Worm (Caenorhabditis elegans) whole organism, L1 larva: Measurements from ENCODE around the gene E02H4.7.

Source experiments
- C04F5.9 ChIP-seq: sonication (generic microtip); optimal IDR thresholded peaks from 2 replicates; lab custom pipeline; 2016; ENCODE audit warnings: missing genetic modification characterization, missing compliant biosample characterization
- C34B4.2 ChIP-seq: sonication (generic microtip); optimal IDR thresholded peaks from 2 replicates; lab custom pipeline; 2017; ENCODE audit warnings: mild to moderate bottlenecking, missing genetic modification characterization, missing compliant biosample characterization
- F16B12.6 ChIP-seq: fragments of 150-350 bp; optimal IDR thresholded peaks from 2 replicates; lab custom pipeline; 2014; ENCODE audit warnings: missing biosample characterization, missing genetic modification characterization
- Y116A8C.19 ChIP-seq: sonication (generic microtip); optimal IDR thresholded peaks from 2 replicates; lab custom pipeline; 2016; ENCODE audit warnings: missing compliant biosample characterization, missing genetic modification characterization, borderline replicate concordance
- ceh-8 ChIP-seq: fragments of 200-800 bp; sonication (Bioruptor generic); optimal IDR thresholded peaks from 2 replicates; lab custom pipeline; 2018; ENCODE audit warnings: mild to moderate bottlenecking, missing genetic modification characterization, moderate library complexity, missing compliant biosample characterization
- ceh-82 ChIP-seq, 3 experiments: fragments of 150-350 bp in 1 of 3; sonication (generic microtip) in 2 of 3; optimal IDR thresholded peaks; 2 replicates each; lab custom pipeline; 2014 to 2017; ENCODE audit warnings: missing biosample characterization in 3 of 3, missing genetic modification characterization in 3 of 3
- ceh-90 ChIP-seq: sonication (generic microtip); optimal IDR thresholded peaks from 2 replicates; lab custom pipeline; 2016; ENCODE audit warnings: missing genetic modification characterization, missing compliant biosample characterization
- ces-1 ChIP-seq: fragments of 150-350 bp; optimal IDR thresholded peaks from 2 replicates; lab custom pipeline; 2014; ENCODE audit warnings: missing biosample characterization, missing genetic modification reagents, missing genetic modification characterization
- dpl-1 ChIP-seq, 3 experiments: fragments of 150-350 bp in 2 of 3; sonication (generic microtip) in 1 of 3; optimal IDR thresholded peaks; 2 replicates each; lab custom pipeline; 2014 to 2017; ENCODE audit warnings: missing biosample characterization in 3 of 3, missing genetic modification characterization in 3 of 3, missing genetic modification reagents in 3 of 3
- efl-1 ChIP-seq, 4 experiments: fragments of 150-350 bp; optimal IDR thresholded peaks in 3 of 4; peaks in 1 of 4; 1 replicate in 1 of 4; 2 replicates in 3 of 4; lab custom pipeline; 2014; ENCODE audit warnings: missing biosample characterization in 2 of 4, missing genetic modification characterization in 2 of 4, missing genetic modification reagents in 2 of 4
- elt-3 ChIP-seq, 6 experiments: fragments of 150-350 bp in 1 of 6; sonication (generic microtip); optimal IDR thresholded peaks; 2 replicates each; lab custom pipeline; 2017 to 2018; ENCODE audit warnings: missing biosample characterization in 6 of 6, missing genetic modification characterization in 6 of 6, inconsistent platforms in 1 of 6
- fkh-8 ChIP-seq: sonication (generic microtip); optimal IDR thresholded peaks from 2 replicates; lab custom pipeline; 2016; ENCODE audit warnings: mild to moderate bottlenecking, missing genetic modification characterization, missing compliant biosample characterization
- hlh-4 ChIP-seq: sonication (generic microtip); optimal IDR thresholded peaks from 2 replicates; lab custom pipeline; 2016; ENCODE audit warnings: mild to moderate bottlenecking, missing genetic modification characterization, missing compliant biosample characterization
- hpl-2 ChIP-seq: fragments of 150-350 bp; optimal IDR thresholded peaks from 2 replicates; lab custom pipeline; 2014; ENCODE audit warnings: missing biosample characterization, missing genetic modification reagents, missing genetic modification characterization
- jun-1 ChIP-seq: fragments of 150-350 bp; optimal IDR thresholded peaks from 2 replicates; lab custom pipeline; 2014; ENCODE audit warnings: missing biosample characterization, missing genetic modification reagents, missing genetic modification characterization
- lin-14 ChIP-seq: fragments of 200-800 bp; sonication (Bioruptor generic); optimal IDR thresholded peaks from 2 replicates; lab custom pipeline; 2018; ENCODE audit warnings: mild to moderate bottlenecking, missing genetic modification characterization, moderate library complexity, missing compliant biosample characterization
- lsy-2 ChIP-seq, 2 experiments: fragments of 150-350 bp; optimal IDR thresholded peaks; 2 replicates each; lab custom pipeline; 2014; ENCODE audit warnings: missing biosample characterization in 2 of 2, missing genetic modification characterization in 2 of 2
- mdl-1 ChIP-seq, 2 experiments: fragments of 150-350 bp; optimal IDR thresholded peaks; 2 replicates each; lab custom pipeline; 2014 to 2017; ENCODE audit warnings: missing biosample characterization in 2 of 2, missing genetic modification characterization in 2 of 2, inconsistent platforms in 1 of 2
- mep-1 ChIP-seq: fragments of 150-350 bp; optimal IDR thresholded peaks from 2 replicates; lab custom pipeline; 2014; ENCODE audit warnings: missing biosample characterization, missing genetic modification characterization
- nhr-12 ChIP-seq: sonication (generic microtip); optimal IDR thresholded peaks from 2 replicates; lab custom pipeline; 2017; ENCODE audit warnings: missing biosample characterization, missing genetic modification characterization
- nhr-19 ChIP-seq: fragments of 200-800 bp; sonication (Bioruptor generic); conservative IDR thresholded peaks from 2 replicates; pipeline ENCODE4 v1.3.6; 2022; ENCODE audit warnings: missing genetic modification characterization, missing compliant biosample characterization
- nhr-20 ChIP-seq: sonication (generic microtip); optimal IDR thresholded peaks from 2 replicates; lab custom pipeline; 2016; ENCODE audit warnings: mild to moderate bottlenecking, missing genetic modification characterization, missing compliant biosample characterization
- nhr-28 ChIP-seq: fragments of 150-350 bp; optimal IDR thresholded peaks from 2 replicates; lab custom pipeline; 2014; ENCODE audit warnings: missing biosample characterization, missing genetic modification characterization
- nhr-71 ChIP-seq: sonication (generic microtip); optimal IDR thresholded peaks from 2 replicates; lab custom pipeline; 2016; ENCODE audit warnings: mild to moderate bottlenecking, missing genetic modification characterization, moderate library complexity, missing compliant biosample characterization
- nhr-76 ChIP-seq: sonication (generic microtip); optimal IDR thresholded peaks from 2 replicates; lab custom pipeline; 2017; ENCODE audit warnings: missing biosample characterization, missing genetic modification characterization
- nhr-77 ChIP-seq: fragments of 150-350 bp; optimal IDR thresholded peaks from 2 replicates; lab custom pipeline; 2014; ENCODE audit warnings: missing biosample characterization, missing genetic modification characterization
- nhr-85 ChIP-seq: sonication (generic microtip); peaks from one replicate; lab custom pipeline; 2016; ENCODE audit warnings: missing genetic modification characterization, inconsistent platforms, missing compliant biosample characterization
- pag-3 ChIP-seq: sonication (generic microtip); optimal IDR thresholded peaks from 2 replicates; lab custom pipeline; 2017; ENCODE audit warnings: missing genetic modification characterization, mild to moderate bottlenecking, missing compliant biosample characterization, antibody characterized with exemption, borderline replicate concordance; ENCODE audit not compliant: insufficient read depth
- rnt-1 ChIP-seq: sonication (generic microtip); optimal IDR thresholded peaks from 2 replicates; lab custom pipeline; 2016; ENCODE audit warnings: mild to moderate bottlenecking, missing genetic modification characterization, moderate library complexity, missing compliant biosample characterization
- snpc-4 ChIP-seq: fragments of 150-350 bp; optimal IDR thresholded peaks from 2 replicates; lab custom pipeline; 2014; ENCODE audit warnings: missing biosample characterization, missing genetic modification characterization
- snu-23 ChIP-seq: sonication (generic microtip); optimal IDR thresholded peaks from 2 replicates; lab custom pipeline; 2016; ENCODE audit warnings: missing genetic modification characterization, missing compliant biosample characterization
- sptf-1 ChIP-seq: fragments of 150-350 bp; optimal IDR thresholded peaks from 2 replicates; lab custom pipeline; 2014; ENCODE audit warnings: missing biosample characterization, missing genetic modification characterization
- sup-37 ChIP-seq: fragments of 200-800 bp; sonication (Bioruptor generic); optimal IDR thresholded peaks from 2 replicates; lab custom pipeline; 2018; ENCODE audit warnings: mild to moderate bottlenecking, missing genetic modification characterization, missing compliant biosample characterization
- swsn-7 ChIP-seq: sonication (generic microtip); optimal IDR thresholded peaks from 2 replicates; lab custom pipeline; 2016; ENCODE audit warnings: missing genetic modification characterization, missing compliant biosample characterization
- tbx-2 ChIP-seq: sonication (generic microtip); optimal IDR thresholded peaks from 2 replicates; lab custom pipeline; 2016; ENCODE audit warnings: missing genetic modification characterization, missing compliant biosample characterization
- unc-130 ChIP-seq: fragments of 150-350 bp; optimal IDR thresholded peaks from 2 replicates; lab custom pipeline; 2017; ENCODE audit warnings: missing biosample characterization, missing genetic modification characterization, inconsistent platforms
- unc-86 ChIP-seq: sonication (generic microtip); optimal IDR thresholded peaks from 2 replicates; lab custom pipeline; 2016; ENCODE audit warnings: missing genetic modification characterization, missing compliant biosample characterization
- unc-98 ChIP-seq: fragments of 200-800 bp; sonication (Bioruptor generic); IDR thresholded peaks from 2 replicates; pipeline ENCODE4 v1.3.6; 2022; ENCODE audit warnings: missing genetic modification characterization, missing compliant biosample characterization
- zag-1 ChIP-seq: fragments of 150-350 bp; optimal IDR thresholded peaks from 2 replicates; lab custom pipeline; 2014; ENCODE audit warnings: missing biosample characterization, missing genetic modification characterization

E02H4.7 gene

ce11 chrX:14252042-14252441, 4.0 kb upstream of the E02H4.7 start, which contains the start of gene E02H4.6:
TSS of gene E02H4.6 (minus strand) at chrX:14252142.
- TF ChIP-seq C04F5.9 (tag; lab: Kevin White, UChicago) (no peak), zag-1 (tag; lab: Kevin White, UChicago) (no peak), jun-1 (tag; lab: Kevin White, UChicago) (no peak), nhr-71 (tag; lab: Kevin White, UChicago) (no peak), swsn-7 (tag; lab: Kevin White, UChicago) (no peak), nhr-28 (no peak), F16B12.6 (no peak), ceh-82 (tag; optimal IDR thresholded peaks at IDR 0.05; lab: Kevin White, UChicago) (no peak), lsy-2 (tag; optimal IDR thresholded peaks at IDR 0.05; lab: Kevin White, UChicago) (no peak), ceh-8 (GFP tag; lab: Kevin White, UChicago) (no peak), hlh-4 (no peak), unc-98 (no peak), ces-1 (GFP tag; lab: Kevin White, UChicago) (no peak)

ce11 chrX:14255031-14255430, 1.0 kb upstream of the E02H4.7 start, which contains the start of gene E02H4.5:
TSS of gene E02H4.5 (minus strand) at chrX:14255131.
- TF ChIP-seq ceh-8 (GFP tag; lab: Kevin White, UChicago): no peak
- no peak for TF ChIP-seq nhr-76 (tag; lab: Kevin White, UChicago)
- no peak for TF ChIP-seq efl-1 (optimal IDR thresholded peaks at IDR 0.05; lab: Kevin White, UChicago)
- no peak for TF ChIP-seq efl-1 (GFP tag; optimal IDR thresholded peaks at IDR 0.05 in 1 of 2; lab: Kevin White, UChicago)
- TF ChIP-seq pag-3 (tag; lab: Kevin White, UChicago): no peak
- no peak for TF ChIP-seq nhr-77 (tag; lab: Kevin White, UChicago)
- TF ChIP-seq snpc-4 (tag; lab: Kevin White, UChicago): no peak
- no peak for TF ChIP-seq ceh-82 (tag; optimal IDR thresholded peaks at IDR 0.05; lab: Kevin White, UChicago)
- TF ChIP-seq lin-14: no peak
- no peak for TF ChIP-seq mdl-1 (tag; optimal IDR thresholded peaks at IDR 0.05; lab: Kevin White, UChicago)
- TF ChIP-seq unc-130 (tag; lab: Kevin White, UChicago): no peak

DNA sequence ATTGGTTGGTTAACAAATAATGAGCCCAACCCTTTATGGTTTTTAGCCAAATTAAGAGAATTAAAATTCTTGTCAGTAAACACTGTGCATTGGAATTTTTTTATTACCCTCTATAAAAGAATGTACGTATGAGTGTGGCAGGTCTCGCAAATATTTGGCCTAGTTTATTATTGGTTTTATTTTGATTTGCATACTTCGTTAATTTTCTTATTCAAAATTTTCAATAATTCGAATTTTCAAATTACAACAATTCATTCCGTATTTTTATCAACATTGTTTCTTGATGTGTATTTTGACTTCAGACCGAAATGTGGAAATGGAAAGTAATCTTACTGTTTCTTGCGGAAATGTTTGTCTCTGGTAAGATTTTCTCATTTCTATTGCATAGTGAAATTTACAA, 1.6 kb downstream of the E02H4.7 start, which contains the start of gene E02H4.4:
TSS of gene E02H4.4 (plus strand) at position 301 of the 400 bp plus-strand sequence.
- no peak for TF ChIP-seq lin-14
- TF ChIP-seq sptf-1 (tag; lab: Kevin White, UChicago): no peak
- TF ChIP-seq unc-86 (tag; lab: Kevin White, UChicago): no peak
- no peak for TF ChIP-seq elt-3 (tag; optimal IDR thresholded peaks at IDR 0.05; lab: Kevin White, UChicago)
- TF ChIP-seq rnt-1 (tag; lab: Kevin White, UChicago): no peak
- TF ChIP-seq nhr-20 (tag; lab: Kevin White, UChicago): no peak
- no peak for TF ChIP-seq snu-23 (GFP tag; lab: Kevin White, UChicago)
- no peak for TF ChIP-seq hlh-4
- TF ChIP-seq tbx-2: no peak
- no peak for TF ChIP-seq nhr-76 (tag; lab: Kevin White, UChicago)
- TF ChIP-seq fkh-8 (tag; lab: Kevin White, UChicago): no peak
- no peak for TF ChIP-seq dpl-1 (GFP tag; optimal IDR thresholded peaks at IDR 0.05; lab: Kevin White, UChicago)
- TF ChIP-seq mdl-1 (tag; optimal IDR thresholded peaks at IDR 0.05; lab: Kevin White, UChicago): no peak
- TF ChIP-seq jun-1 (tag; lab: Kevin White, UChicago): no peak
- no peak for TF ChIP-seq ceh-90 (tag; lab: Kevin White, UChicago)
- TF ChIP-seq mep-1 (tag; lab: Kevin White, UChicago): no peak
- no peak for TF ChIP-seq hpl-2 (GFP tag; lab: Kevin White, UChicago)
- no peak for TF ChIP-seq sup-37 (GFP tag; lab: Kevin White, UChicago)

- TF ChIP-seq nhr-85 (tag; lab: Kevin White, UChicago): no peak
- no peak for TF ChIP-seq nhr-19
- TF ChIP-seq nhr-12: no peak
- no peak for TF ChIP-seq elt-3 (tag; optimal IDR thresholded peaks at IDR 0.05; lab: Kevin White, UChicago)
- TF ChIP-seq Y116A8C.19: no peak
- TF ChIP-seq ces-1 (GFP tag; lab: Kevin White, UChicago): no peak
- no peak for TF ChIP-seq C34B4.2 (tag; lab: Kevin White, UChicago)
- TF ChIP-seq lin-14: no peak
- TF ChIP-seq snu-23 (GFP tag; lab: Kevin White, UChicago): no peak
- TF ChIP-seq, all 84 proteins: peak for 0
Measured at ce11 chrX:14263473-14263872, 7.4 kb downstream of the E02H4.7 start, which contains the start of gene E02H4.8. TSS of gene E02H4.8 (minus strand) at chrX:14263573.
